Fruit fly (Drosophila melanogaster): Measurements from ENCODE around the gene CG31294.

The CG31294 gene

dm6 chr3R:15716485-15716884, at the start of gene CG31294:
Gene CG31294, minus strand, starts transcription at chr3R:15716585.
- no peak for TF ChIP-seq EcR (GFP tag; optimal IDR thresholded peaks at IDR 0.05)
- no peak for TF ChIP-seq usp (GFP tag; optimal IDR thresholded peaks at IDR 0.05)
- no peak for TF ChIP-seq pan (optimal IDR thresholded peaks at IDR 0.05)
- no peak for TF ChIP-seq Dll (optimal IDR thresholded peaks at IDR 0.05)
- no peak for TF ChIP-seq CG8478 (optimal IDR thresholded peaks at IDR 0.05)
- no peak for TF ChIP-seq psq (optimal IDR thresholded peaks at IDR 0.05)

- TF ChIP-seq psq (optimal IDR thresholded peaks at IDR 0.05) (no peak), CG8478 (optimal IDR thresholded peaks at IDR 0.05) (no peak), Dll (optimal IDR thresholded peaks at IDR 0.05) (no peak), usp (GFP tag; optimal IDR thresholded peaks at IDR 0.05) (no peak), EcR (GFP tag; optimal IDR thresholded peaks at IDR 0.05) (no peak), pan (optimal IDR thresholded peaks at IDR 0.05) (no peak)
These were observed 46.4 kb upstream of the CG31294 start, which contains the start of gene CG12784 for dm6 chr3R:15762815-15763214. Gene CG12784, plus strand, starts transcription at chr3R:15763115.

dm6 chr3R:15744354-15744753, 28.0 kb upstream of the CG31294 start, which contains the start of gene CG4520:
Gene CG4520, plus strand, starts transcription at chr3R:15744654.
- TF ChIP-seq Dll (optimal IDR thresholded peaks at IDR 0.05) (no peak), CG8478 (optimal IDR thresholded peaks at IDR 0.05) (no peak), pan (optimal IDR thresholded peaks at IDR 0.05) (no peak)

dm6 chr3R:15731446-15731845, 15.1 kb upstream of the CG31294 start, which contains the start of gene CG34274:
Gene CG34274, plus strand, starts transcription at chr3R:15731746.
- no peak for TF ChIP-seq pan (optimal IDR thresholded peaks at IDR 0.05)
- TF ChIP-seq usp (GFP tag; optimal IDR thresholded peaks at IDR 0.05) = no peak
- no peak for TF ChIP-seq Dll (optimal IDR thresholded peaks at IDR 0.05)
- TF ChIP-seq psq (optimal IDR thresholded peaks at IDR 0.05) = no peak
- TF ChIP-seq EcR (GFP tag; optimal IDR thresholded peaks at IDR 0.05) = no peak
- TF ChIP-seq CG8478 (optimal IDR thresholded peaks at IDR 0.05) = no peak

- TF ChIP-seq psq (optimal IDR thresholded peaks at IDR 0.05) = no peak
- TF ChIP-seq EcR (GFP tag; optimal IDR thresholded peaks at IDR 0.05) = no peak
- no peak for TF ChIP-seq pan (optimal IDR thresholded peaks at IDR 0.05)
- TF ChIP-seq usp (GFP tag; optimal IDR thresholded peaks at IDR 0.05) = no peak
- TF ChIP-seq Dll (optimal IDR thresholded peaks at IDR 0.05) = no peak
- TF ChIP-seq CG8478 (optimal IDR thresholded peaks at IDR 0.05) = no peak
These were observed 14.2 kb upstream of the CG31294 start for dm6 chr3R:15730629-15731028.

- TF ChIP-seq pan (optimal IDR thresholded peaks at IDR 0.05) (no peak), CG8478 (optimal IDR thresholded peaks at IDR 0.05) (no peak), psq (optimal IDR thresholded peaks at IDR 0.05) (no peak), Dll (optimal IDR thresholded peaks at IDR 0.05) (no peak), usp (GFP tag; optimal IDR thresholded peaks at IDR 0.05) (no peak), EcR (GFP tag; optimal IDR thresholded peaks at IDR 0.05) (no peak)
These were observed 12.0 kb downstream of the CG31294 start, which contains the start of gene CG5404 for dm6 chr3R:15704376-15704775. Gene CG5404, plus strand, starts transcription at chr3R:15704676.

- no peak for TF ChIP-seq EcR (GFP tag; optimal IDR thresholded peaks at IDR 0.05)
- TF ChIP-seq psq (optimal IDR thresholded peaks at IDR 0.05) = no peak
- TF ChIP-seq CG8478 (optimal IDR thresholded peaks at IDR 0.05) = no peak
- TF ChIP-seq pan (optimal IDR thresholded peaks at IDR 0.05) = no peak
- TF ChIP-seq Dll (optimal IDR thresholded peaks at IDR 0.05) = no peak
These were observed 15.6 kb downstream of the CG31294 start for dm6 chr3R:15700801-15701200.

dm6 chr3R:15696461-15697044, 19.8 kb downstream of the CG31294 start:
- TF ChIP-seq psq (optimal IDR thresholded peaks at IDR 0.05) (no peak), usp (GFP tag; optimal IDR thresholded peaks at IDR 0.05) (no peak), EcR (GFP tag; optimal IDR thresholded peaks at IDR 0.05) (no peak), Dll (optimal IDR thresholded peaks at IDR 0.05) (no peak), CG8478 (optimal IDR thresholded peaks at IDR 0.05) (no peak), pan (optimal IDR thresholded peaks at IDR 0.05) (no peak)

dm6 chr3R:15694941-15695340, 21.4 kb downstream of the CG31294 start, which contains the start of gene CG5399:
Gene CG5399, plus strand, starts transcription at chr3R:15695241.
- no peak for TF ChIP-seq Dll (optimal IDR thresholded peaks at IDR 0.05)
- TF ChIP-seq CG8478 (optimal IDR thresholded peaks at IDR 0.05) = no peak
- no peak for TF ChIP-seq pan (optimal IDR thresholded peaks at IDR 0.05)

dm6 chr3R:15694332-15694731, 22.1 kb downstream of the CG31294 start:
- TF ChIP-seq pan (optimal IDR thresholded peaks at IDR 0.05) = no peak
- TF ChIP-seq EcR (GFP tag; optimal IDR thresholded peaks at IDR 0.05) = no peak
- no peak for TF ChIP-seq usp (GFP tag; optimal IDR thresholded peaks at IDR 0.05)
- TF ChIP-seq CG8478 (optimal IDR thresholded peaks at IDR 0.05) = no peak
- TF ChIP-seq Dll (optimal IDR thresholded peaks at IDR 0.05) = no peak
- no peak for TF ChIP-seq psq (optimal IDR thresholded peaks at IDR 0.05)

- no peak for TF ChIP-seq EcR (GFP tag; optimal IDR thresholded peaks at IDR 0.05)
- TF ChIP-seq usp (GFP tag; optimal IDR thresholded peaks at IDR 0.05) = no peak
- no peak for TF ChIP-seq CG8478 (optimal IDR thresholded peaks at IDR 0.05)
- TF ChIP-seq Dll (optimal IDR thresholded peaks at IDR 0.05) = no peak
- no peak for TF ChIP-seq psq (optimal IDR thresholded peaks at IDR 0.05)
- TF ChIP-seq pan (optimal IDR thresholded peaks at IDR 0.05) = no peak
These were observed 23.6 kb downstream of the CG31294 start, which contains the start of gene CG31446 for dm6 chr3R:15692786-15693185. Gene CG31446, plus strand, starts transcription at chr3R:15693086.

dm6 chr3R:15688441-15688840, 27.9 kb downstream of the CG31294 start:
- TF ChIP-seq EcR (GFP tag; optimal IDR thresholded peaks at IDR 0.05) (no peak), usp (GFP tag; optimal IDR thresholded peaks at IDR 0.05) (no peak)

- no peak for TF ChIP-seq psq (optimal IDR thresholded peaks at IDR 0.05)
- TF ChIP-seq pan (optimal IDR thresholded peaks at IDR 0.05) = no peak
- TF ChIP-seq EcR (GFP tag; optimal IDR thresholded peaks at IDR 0.05) = no peak
- TF ChIP-seq CG8478 (optimal IDR thresholded peaks at IDR 0.05) = no peak
These were observed 35.7 kb downstream of the CG31294 start for dm6 chr3R:15680666-15681065.

Data from whole organism.